Worm (Caenorhabditis elegans): Measurements from ENCODE around the gene C15F1.8.
A peak's percentile ranks its signal among the peaks of the same experiment; 100 is the strongest.

C15F1.8 gene

ce11 chrII:6995583-6995982 lies 18.0 kb upstream of the C15F1.8 start (continued):
- TF ChIP-seq sea-2 (GFP tag; IDR thresholded peaks at IDR 0.05) (no peak), nhr-80 (tag; optimal IDR thresholded peaks at IDR 0.05) (no peak), zfh-2 (GFP tag; conservative IDR thresholded peaks at IDR 0.05) (no peak)

ce11 chrII:6994677-6995076 lies 17.0 kb upstream of the C15F1.8 start, which contains the start of gene unc-104:
Gene unc-104, plus strand, starts transcription at chrII:6994987.
- no peak for TF ChIP-seq ztf-3 (GFP tag; optimal IDR thresholded peaks at IDR 0.05)
- TF ChIP-seq B0035.1 (tag; optimal IDR thresholded peaks at IDR 0.05): no peak
- no peak for TF ChIP-seq rec-8 (tag; optimal IDR thresholded peaks at IDR 0.05)
- no peak for TF ChIP-seq cebp-1 (GFP tag; IDR thresholded peaks at IDR 0.05)
- no peak for TF ChIP-seq cebp-1 (tag; optimal IDR thresholded peaks at IDR 0.05)
- no peak for TF ChIP-seq nhr-90 (tag; optimal IDR thresholded peaks at IDR 0.05)
- TF ChIP-seq tbx-9 (tag; optimal IDR thresholded peaks at IDR 0.05; ENCODE audit: borderline replicate concordance): no peak
- no peak for TF ChIP-seq mes-4 (tag; optimal IDR thresholded peaks at IDR 0.05)
- no peak for TF ChIP-seq snpc-3.4 (tag; optimal IDR thresholded peaks at IDR 0.05)
- TF ChIP-seq pha-4 (tag; optimal IDR thresholded peaks at IDR 0.05): no peak
- no peak for TF ChIP-seq madf-3 (GFP tag; IDR thresholded peaks at IDR 0.05)

ce11 chrII:6992949-6993348 lies 15.3 kb upstream of the C15F1.8 start:
- TF ChIP-seq ceh-27 (GFP tag; optimal IDR thresholded peaks at IDR 0.05): peak; percentile 36
- no peak for TF ChIP-seq let-607 (tag; optimal IDR thresholded peaks at IDR 0.05)
- TF ChIP-seq sdz-38 (tag; optimal IDR thresholded peaks at IDR 0.05): no peak
- no peak for TF ChIP-seq T26A5.8 (tag; optimal IDR thresholded peaks at IDR 0.05)
- TF ChIP-seq lin-35 (GFP tag; optimal IDR thresholded peaks at IDR 0.05): peak in 1 of 3 experiments; percentile 71
- TF ChIP-seq hmg-1.2 (GFP tag; IDR thresholded peaks at IDR 0.05): peak; percentile 47; the same call in 1 of the 2 replicates
- TF ChIP-seq attf-5 (GFP tag; optimal IDR thresholded peaks at IDR 0.05): peak; percentile 6
- no peak for TF ChIP-seq pha-4 (tag; optimal IDR thresholded peaks at IDR 0.05)
- 0 out of 2 replicates have a peak, but pooled peaks have one; percentile 39 for TF ChIP-seq K11D2.4 (GFP tag; IDR thresholded peaks at IDR 0.05)
- no peak for TF ChIP-seq zfh-2 (GFP tag; conservative IDR thresholded peaks at IDR 0.05)
- TF ChIP-seq F57A8.1 (GFP tag; optimal IDR thresholded peaks at IDR 0.05): no peak
- no peak for TF ChIP-seq ztf-28 (GFP tag; IDR thresholded peaks at IDR 0.05)
- no peak for TF ChIP-seq sptf-2 (GFP tag; optimal IDR thresholded peaks at IDR 0.05)
- no peak for TF ChIP-seq tbx-9 (tag; optimal IDR thresholded peaks at IDR 0.05; ENCODE audit: borderline replicate concordance)
- TF ChIP-seq sea-2 (GFP tag; IDR thresholded peaks at IDR 0.05): no peak
- no peak for TF ChIP-seq Y79H2A.3 (GFP tag; conservative IDR thresholded peaks at IDR 0.05)
- TF ChIP-seq lin-40 (tag; optimal IDR thresholded peaks at IDR 0.05): peak; percentile 40
- TF ChIP-seq snpc-4 (GFP tag; optimal IDR thresholded peaks at IDR 0.05): no peak
- TF ChIP-seq snpc-4 (tag; optimal IDR thresholded peaks at IDR 0.05): peak in 1 of 4 experiments; percentile 9
- TF ChIP-seq him-1 (tag; optimal IDR thresholded peaks at IDR 0.05): no peak
- TF ChIP-seq K12H6.12 (tag; optimal IDR thresholded peaks at IDR 0.05): peak; percentile 64
- no peak for TF ChIP-seq nhr-27 (tag; optimal IDR thresholded peaks at IDR 0.05)
- TF ChIP-seq mes-4 (tag; optimal IDR thresholded peaks at IDR 0.05): no peak
- no peak for TF ChIP-seq F49E8.2 (tag; optimal IDR thresholded peaks at IDR 0.05; ENCODE audit: insufficient read depth)
- no peak for TF ChIP-seq bed-1 (GFP tag; IDR thresholded peaks at IDR 0.05)
- TF ChIP-seq atf-7 (tag; optimal IDR thresholded peaks at IDR 0.05): peak; percentile 20
- TF ChIP-seq nhr-80 (tag; optimal IDR thresholded peaks at IDR 0.05): no peak
- TF ChIP-seq lsl-1 (GFP tag; optimal IDR thresholded peaks at IDR 0.05): no peak
- TF ChIP-seq ets-4 (GFP tag; optimal IDR thresholded peaks at IDR 0.05): no peak
